Fruit fly (Drosophila melanogaster) whole organism, embryonic: ENCODE measurements around the gene Snx27.
A peak's percentile ranks its signal among the peaks of the same experiment; 100 is the strongest.

ENCODE experiments used
- Atf-2 ChIP-seq: fragments of 200-800 bp; sonication (Bioruptor generic); optimal IDR thresholded peaks from 2 replicates; lab custom pipeline; 2016; ENCODE audit warnings: missing biosample characterization, missing genetic modification characterization
- C15 ChIP-seq: fragments of 200-800 bp; sonication (Bioruptor generic); IDR thresholded peaks from 3 replicates; pipeline ENCODE4 v1.3.6; 2022; ENCODE audit warnings: missing biosample characterization, missing genetic modification characterization
- CG10366 ChIP-seq: fragments of 200-800 bp; sonication (Bioruptor generic); IDR thresholded peaks from 2 replicates; pipeline ENCODE4 v1.3.6; 2022; ENCODE audit warnings: missing biosample characterization, missing genetic modification characterization
- CG10431 ChIP-seq: fragments of 200-800 bp; sonication (Bioruptor generic); optimal IDR thresholded peaks from 3 replicates; lab custom pipeline; 2018; ENCODE audit warnings: missing biosample characterization, mild to moderate bottlenecking, missing genetic modification characterization
- CG13894 ChIP-seq: fragments of 200-800 bp; sonication (Bioruptor generic); optimal IDR thresholded peaks from 3 replicates; lab custom pipeline; 2018; ENCODE audit warnings: missing biosample characterization, mild to moderate bottlenecking, missing genetic modification characterization, moderate library complexity
- CG14965 ChIP-seq: fragments of 200-800 bp; sonication (Bioruptor generic); optimal IDR thresholded peaks from 2 replicates; lab custom pipeline; 2016; ENCODE audit warnings: missing biosample characterization, missing genetic modification characterization, borderline replicate concordance
- CG16863 ChIP-seq: fragments of 200-800 bp; sonication (Bioruptor generic); optimal IDR thresholded peaks from 3 replicates; lab custom pipeline; 2016; ENCODE audit warnings: missing biosample characterization, missing genetic modification characterization
- CG17328 ChIP-seq: fragments of 200-800 bp; sonication (Bioruptor generic); IDR thresholded peaks from 2 replicates; pipeline ENCODE4 v1.3.6; 2022; ENCODE audit warnings: missing biosample characterization, missing genetic modification characterization
- CG17359 ChIP-seq: fragments of 200-800 bp; sonication (Bioruptor generic); optimal IDR thresholded peaks from 3 replicates; lab custom pipeline; 2018; ENCODE audit warnings: missing biosample characterization, mild to moderate bottlenecking, missing genetic modification characterization, moderate library complexity
- CG18619 ChIP-seq: fragments of 200-800 bp; sonication (Bioruptor generic); optimal IDR thresholded peaks from 3 replicates; lab custom pipeline; 2017; ENCODE audit warnings: missing biosample characterization, mild to moderate bottlenecking, missing genetic modification characterization
- CG2875 ChIP-seq: fragments of 200-800 bp; sonication (Bioruptor generic); optimal IDR thresholded peaks from 2 replicates; lab custom pipeline; 2017; ENCODE audit warnings: missing biosample characterization, mild to moderate bottlenecking, missing genetic modification characterization, missing genetic modification reagents
- CG32767 ChIP-seq: fragments of 200-800 bp; sonication (Bioruptor generic); IDR thresholded peaks from 2 replicates; pipeline ENCODE4 v1.3.6; 2022; ENCODE audit warnings: missing biosample characterization, missing genetic modification characterization
- CG34376 ChIP-seq: fragments of 200-800 bp; sonication (Bioruptor generic); optimal IDR thresholded peaks from 2 replicates; lab custom pipeline; 2018; ENCODE audit warnings: missing biosample characterization, mild to moderate bottlenecking, missing genetic modification characterization
- CG5953 ChIP-seq: fragments of 200-800 bp; sonication (Bioruptor generic); IDR thresholded peaks from 2 replicates; pipeline ENCODE4 v1.3.6; 2022; ENCODE audit warnings: missing biosample characterization, missing genetic modification characterization
- CG7745 ChIP-seq: fragments of 200-800 bp; sonication (Bioruptor generic); optimal IDR thresholded peaks from 2 replicates; lab custom pipeline; 2018; ENCODE audit warnings: missing biosample characterization, mild to moderate bottlenecking, missing genetic modification characterization, moderate library complexity
- CG7786 ChIP-seq: fragments of 200-800 bp; sonication (Bioruptor generic); optimal IDR thresholded peaks from 2 replicates; lab custom pipeline; 2016; ENCODE audit warnings: missing biosample characterization, missing genetic modification characterization
- CG9727 ChIP-seq: fragments of 200-800 bp; sonication (Bioruptor generic); optimal IDR thresholded peaks from 3 replicates; lab custom pipeline; 2017; ENCODE audit warnings: missing biosample characterization, mild to moderate bottlenecking, missing genetic modification characterization
- Chrac-16 ChIP-seq: fragments of 200-800 bp; sonication (Bioruptor generic); optimal IDR thresholded peaks from 3 replicates; lab custom pipeline; 2016; ENCODE audit warnings: missing biosample characterization, missing genetic modification characterization
- E2f1 ChIP-seq: fragments of 200-800 bp; sonication (Bioruptor generic); IDR thresholded peaks from 2 replicates; pipeline ENCODE4 v1.3.6; 2022; ENCODE audit warnings: missing biosample characterization, missing genetic modification characterization
- Ets97D ChIP-seq: fragments of 200-800 bp; sonication (Bioruptor generic); optimal IDR thresholded peaks from 3 replicates; lab custom pipeline; 2016; ENCODE audit warnings: missing biosample characterization, missing genetic modification characterization
- HLHmδ ChIP-seq: fragments of 200-800 bp; sonication (Bioruptor generic); optimal IDR thresholded peaks from 2 replicates; lab custom pipeline; 2018; ENCODE audit warnings: missing biosample characterization, mild to moderate bottlenecking, missing genetic modification characterization, moderate library complexity
- Hmx ChIP-seq: fragments of 200-800 bp; sonication (Bioruptor generic); optimal IDR thresholded peaks from 2 replicates; lab custom pipeline; 2016; ENCODE audit warnings: missing biosample characterization, missing genetic modification characterization
- Hsf ChIP-seq: fragments of 200-800 bp; sonication (Bioruptor generic); optimal IDR thresholded peaks from 3 replicates; lab custom pipeline; 2016; ENCODE audit warnings: missing biosample characterization, missing genetic modification characterization
- Kr ChIP-seq: fragments of 200-800 bp; sonication (Bioruptor generic); optimal IDR thresholded peaks from 2 replicates; lab custom pipeline; 2017; ENCODE audit warnings: missing biosample characterization, mild to moderate bottlenecking, missing genetic modification characterization
- Lhr ChIP-seq: fragments of 200-800 bp; sonication (Bioruptor generic); optimal IDR thresholded peaks from 3 replicates; lab custom pipeline; 2017; ENCODE audit warnings: mild to moderate bottlenecking, missing biosample characterization, missing genetic modification reagents, missing genetic modification characterization
- MBD-R2 ChIP-seq: fragments of 200-800 bp; sonication (Bioruptor generic); IDR thresholded peaks from 2 replicates; pipeline ENCODE4 v1.3.6; 2022; ENCODE audit warnings: missing biosample characterization, missing genetic modification characterization
- Myb ChIP-seq: fragments of 200-800 bp; sonication (Bioruptor generic); optimal IDR thresholded peaks from 2 replicates; lab custom pipeline; 2016; ENCODE audit warnings: missing biosample characterization, missing genetic modification characterization
- NK7.1 ChIP-seq: fragments of 200-800 bp; sonication (Bioruptor generic); optimal IDR thresholded peaks from 3 replicates; lab custom pipeline; 2016; ENCODE audit warnings: missing biosample characterization, missing genetic modification characterization
- Ptx1 ChIP-seq: fragments of 200-800 bp; sonication (Bioruptor generic); IDR thresholded peaks from 2 replicates; pipeline ENCODE4 v1.3.6; 2022; ENCODE audit warnings: missing biosample characterization, missing genetic modification characterization
- TFAM ChIP-seq: fragments of 200-800 bp; sonication (Bioruptor generic); optimal IDR thresholded peaks from 2 replicates; lab custom pipeline; 2017; ENCODE audit warnings: missing biosample characterization, missing genetic modification characterization, inconsistent platforms
- ap ChIP-seq: fragments of 200-800 bp; sonication (Bioruptor generic); IDR thresholded peaks from 2 replicates; pipeline ENCODE4 v1.3.6; 2022; ENCODE audit warnings: missing biosample characterization, missing genetic modification characterization
- ara ChIP-seq: fragments of 200-800 bp; sonication (Bioruptor generic); IDR thresholded peaks from 2 replicates; pipeline ENCODE4 v1.3.6; 2022; ENCODE audit warnings: missing biosample characterization, missing genetic modification characterization
- bbx ChIP-seq: fragments of 200-800 bp; sonication (Bioruptor generic); IDR thresholded peaks from 2 replicates; pipeline ENCODE4 v1.3.6; 2022; ENCODE audit warnings: missing biosample characterization, missing genetic modification characterization; ENCODE audit not compliant: partially characterized antibody
- cato ChIP-seq: fragments of 200-800 bp; sonication (Bioruptor generic); optimal IDR thresholded peaks from 2 replicates; lab custom pipeline; 2016; ENCODE audit warnings: missing biosample characterization, missing genetic modification characterization, borderline replicate concordance
- chif ChIP-seq, 2 experiments: fragments of 200-800 bp; sonication (Bioruptor generic); optimal IDR thresholded peaks; 3 replicates each; lab custom pipeline; 2016; ENCODE audit warnings: missing biosample characterization in 2 of 2, missing genetic modification characterization in 2 of 2
- chm ChIP-seq: fragments of 200-800 bp; sonication (Bioruptor generic); IDR thresholded peaks from 2 replicates; pipeline ENCODE4 v1.3.6; 2022; ENCODE audit warnings: missing biosample characterization, missing genetic modification characterization
- da ChIP-seq: fragments of 200-800 bp; sonication (Bioruptor generic); optimal IDR thresholded peaks from 2 replicates; lab custom pipeline; 2016; ENCODE audit warnings: missing biosample characterization, missing genetic modification characterization
- dysf ChIP-seq: fragments of 200-800 bp; sonication (Bioruptor generic); IDR thresholded peaks from 3 replicates; pipeline ENCODE4 v1.3.6; 2022; ENCODE audit warnings: missing biosample characterization, missing genetic modification characterization
- emc ChIP-seq: fragments of 200-800 bp; sonication (Bioruptor generic); optimal IDR thresholded peaks from 2 replicates; lab custom pipeline; 2016; ENCODE audit warnings: missing biosample characterization, missing genetic modification characterization
- grn ChIP-seq: fragments of 200-800 bp; sonication (Bioruptor generic); optimal IDR thresholded peaks from 3 replicates; lab custom pipeline; 2017; ENCODE audit warnings: missing biosample characterization, missing genetic modification characterization
- gro ChIP-seq: fragments of 200-800 bp; sonication (Bioruptor generic); optimal IDR thresholded peaks from 2 replicates; lab custom pipeline; 2016; ENCODE audit warnings: missing biosample characterization, missing genetic modification characterization
- ham ChIP-seq: fragments of 200-800 bp; sonication (Bioruptor generic); IDR thresholded peaks from 2 replicates; pipeline ENCODE4 v1.3.6; 2022; ENCODE audit warnings: missing biosample characterization, missing genetic modification characterization
- her ChIP-seq: fragments of 200-800 bp; sonication (Bioruptor generic); optimal IDR thresholded peaks from 2 replicates; lab custom pipeline; 2016; ENCODE audit warnings: missing biosample characterization, missing genetic modification characterization
- pita ChIP-seq: fragments of 200-800 bp; sonication (Bioruptor generic); optimal IDR thresholded peaks from 2 replicates; lab custom pipeline; 2017; ENCODE audit warnings: missing biosample characterization, mild to moderate bottlenecking, missing genetic modification characterization
- ro ChIP-seq: fragments of 200-800 bp; sonication (Bioruptor generic); IDR thresholded peaks from 2 replicates; pipeline ENCODE4 v1.3.6; 2022; ENCODE audit warnings: missing biosample characterization, missing genetic modification characterization
- sens-2 ChIP-seq: fragments of 200-800 bp; sonication (Bioruptor generic); IDR thresholded peaks from 2 replicates; pipeline ENCODE4 v1.3.6; 2022; ENCODE audit warnings: missing biosample characterization, missing genetic modification characterization
- shn ChIP-seq: fragments of 200-800 bp; sonication (Bioruptor generic); optimal IDR thresholded peaks from 3 replicates; lab custom pipeline; 2016; ENCODE audit warnings: missing biosample characterization, missing genetic modification characterization
- so ChIP-seq: fragments of 200-800 bp; sonication (Bioruptor generic); IDR thresholded peaks from 3 replicates; pipeline ENCODE4 v1.3.6; 2022; ENCODE audit warnings: missing biosample characterization, missing genetic modification characterization
- stc ChIP-seq: fragments of 200-800 bp; sonication (Bioruptor generic); IDR thresholded peaks from 2 replicates; pipeline ENCODE4 v1.3.6; 2022; ENCODE audit warnings: missing biosample characterization, missing genetic modification characterization
- vvl ChIP-seq: fragments of 200-800 bp; sonication (Bioruptor generic); IDR thresholded peaks from 2 replicates; pipeline ENCODE4 v1.3.6; 2022; ENCODE audit warnings: missing biosample characterization, missing genetic modification characterization
- zf30C ChIP-seq: fragments of 200-800 bp; sonication (Bioruptor generic); optimal IDR thresholded peaks from 3 replicates; lab custom pipeline; 2018; ENCODE audit warnings: missing biosample characterization, mild to moderate bottlenecking, missing genetic modification characterization

Gene Snx27

dm6 chrX:5699824-5700498, 37.9 kb downstream of the Snx27 start (continued):
- no peak for TF ChIP-seq HLHmδ (GFP tag; lab: Kevin White, UChicago)
- peak; percentile 52; the same call in 1 of the 2 replicates for TF ChIP-seq E2f1
- peak; percentile 33 for TF ChIP-seq CG18619 (GFP tag; lab: Kevin White, UChicago)
- no peak for TF ChIP-seq sens-2 (GFP tag; lab: Robert Waterston, UW)
- TF ChIP-seq gro, result peak; percentile 35
- TF ChIP-seq emc (GFP tag; lab: Kevin White, UChicago), result no peak
- TF ChIP-seq ap (GFP tag; lab: Robert Waterston, UW), result peak; percentile 69
- TF ChIP-seq NK7.1 (GFP tag; lab: Kevin White, UChicago), result no peak
- TF ChIP-seq CG17359 (tag; lab: Kevin White, UChicago), result peak; percentile 71
- no peak for TF ChIP-seq pita (GFP tag; lab: Kevin White, UChicago)
- TF ChIP-seq CG10431 (GFP tag; lab: Kevin White, UChicago), result no peak
- peak; percentile 26 for TF ChIP-seq cato
- peak; percentile 39 for TF ChIP-seq CG9727 (GFP tag; lab: Kevin White, UChicago)
- peak; percentile 48; the same call in 1 of the 2 replicates for TF ChIP-seq CG17328 (GFP tag; lab: Robert Waterston, UW)
- peak; percentile 68 for TF ChIP-seq vvl
- TF ChIP-seq Ptx1 (GFP tag; lab: Robert Waterston, UW), result peak; percentile 71
- peak; percentile 57 for TF ChIP-seq CG10366 (GFP tag; lab: Robert Waterston, UW)
- TF ChIP-seq CG32767 (GFP tag; lab: Robert Waterston, UW), result peak; percentile 39; the same call in 1 of the 2 replicates
- peak; percentile 41 for TF ChIP-seq CG2875
- no peak for TF ChIP-seq Ets97D (GFP tag; lab: Kevin White, UChicago)
- TF ChIP-seq da (GFP tag; lab: Kevin White, UChicago), result no peak
- no peak for TF ChIP-seq bbx
- TF ChIP-seq Chrac-16, result peak; percentile 27
- TF ChIP-seq Myb (GFP tag; lab: Kevin White, UChicago), result peak; percentile 4
- no peak for TF ChIP-seq Atf-2 (GFP tag; lab: Kevin White, UChicago)
- TF ChIP-seq ro (GFP tag; lab: Robert Waterston, UW), result no peak
- no peak for TF ChIP-seq CG7786 (GFP tag; lab: Kevin White, UChicago)
- peak; percentile 44 for TF ChIP-seq Hsf (GFP tag; lab: Kevin White, UChicago)
- TF ChIP-seq C15 (GFP tag; lab: Robert Waterston, UW), result 0 out of 3 replicates have a peak, but pooled peaks have one; percentile 19
- no peak for TF ChIP-seq her (GFP tag; lab: Kevin White, UChicago)
- peak; percentile 65 to 68 for TF ChIP-seq chif (GFP tag; optimal IDR thresholded peaks at IDR 0.05; lab: Kevin White, UChicago)
- no peak for TF ChIP-seq Kr
- no peak for TF ChIP-seq CG34376
- TF ChIP-seq TFAM, result no peak
- TF ChIP-seq stc, result peak; percentile 54
- TF ChIP-seq so (GFP tag; lab: Robert Waterston, UW), result 0 out of 3 replicates have a peak, but pooled peaks have one; percentile 55
- TF ChIP-seq ara (GFP tag; lab: Robert Waterston, UW), result no peak
- TF ChIP-seq MBD-R2 (GFP tag; lab: Robert Waterston, UW), result no peak
- no peak for TF ChIP-seq Hmx (GFP tag; lab: Kevin White, UChicago)
- peak; percentile 41 for TF ChIP-seq CG16863
- TF ChIP-seq CG13894, result peak; percentile 81
- TF ChIP-seq shn (GFP tag; lab: Kevin White, UChicago), result no peak
- TF ChIP-seq zf30C (GFP tag; lab: Kevin White, UChicago), result no peak
- no peak for TF ChIP-seq chm (GFP tag; lab: Robert Waterston, UW)
- TF ChIP-seq dysf, result peak; percentile 74
- no peak for TF ChIP-seq ham (GFP tag; lab: Robert Waterston, UW)
- no peak for TF ChIP-seq CG14965
- TF ChIP-seq CG7745 (tag; lab: Kevin White, UChicago), result no peak
- TF ChIP-seq grn (GFP tag; lab: Kevin White, UChicago), result no peak
- 0 out of 2 replicates have a peak, but pooled peaks have one; percentile 33 for TF ChIP-seq CG5953 (GFP tag; lab: Robert Waterston, UW)
- TF ChIP-seq Lhr, result no peak
